Fruit fly (Drosophila melanogaster) whole organism, embryonic: Measurements from ENCODE around the gene CG14853.
A peak's percentile ranks its signal among the peaks of the same experiment; 100 is the strongest.

Experiments used
- ATbp ChIP-seq: fragments of 200-800 bp; sonication (Bioruptor generic); optimal IDR thresholded peaks from 2 replicates; lab custom pipeline; 2017; ENCODE audit warnings: missing biosample characterization, mild to moderate bottlenecking, missing genetic modification characterization, missing genetic modification reagents
- Blimp-1 ChIP-seq: fragments of 200-800 bp; sonication (Bioruptor generic); optimal IDR thresholded peaks from 3 replicates; lab custom pipeline; 2018; ENCODE audit warnings: missing biosample characterization, missing genetic modification characterization, mild to moderate bottlenecking, moderate library complexity, missing genetic modification reagents
- CG11398 ChIP-seq: fragments of 200-800 bp; sonication (Bioruptor generic); optimal IDR thresholded peaks from 2 replicates; lab custom pipeline; 2016; ENCODE audit warnings: missing biosample characterization, missing genetic modification characterization
- CG13424 ChIP-seq: fragments of 200-800 bp; sonication (Bioruptor generic); optimal IDR thresholded peaks from 2 replicates; lab custom pipeline; 2019; ENCODE audit warnings: missing biosample characterization, mild to moderate bottlenecking, missing genetic modification characterization, moderate library complexity
- CG1529 ChIP-seq: fragments of 200-800 bp; sonication (Bioruptor generic); optimal IDR thresholded peaks from 3 replicates; lab custom pipeline; 2018; ENCODE audit warnings: missing biosample characterization, missing genetic modification characterization
- CG15601 ChIP-seq: fragments of 200-800 bp; sonication (Bioruptor generic); optimal IDR thresholded peaks from 3 replicates; lab custom pipeline; 2019; ENCODE audit warnings: missing biosample characterization, mild to moderate bottlenecking, missing genetic modification characterization, moderate library complexity
- CG17359 ChIP-seq: fragments of 200-800 bp; sonication (Bioruptor generic); optimal IDR thresholded peaks from 3 replicates; lab custom pipeline; 2018; ENCODE audit warnings: missing biosample characterization, mild to moderate bottlenecking, missing genetic modification characterization, moderate library complexity
- CG17912 ChIP-seq: fragments of 200-800 bp; sonication (Bioruptor generic); optimal IDR thresholded peaks from 2 replicates; lab custom pipeline; 2018; ENCODE audit warnings: missing biosample characterization, mild to moderate bottlenecking, missing genetic modification characterization
- CG2678 ChIP-seq: fragments of 200-800 bp; sonication (Bioruptor generic); optimal IDR thresholded peaks from 3 replicates; lab custom pipeline; 2019; ENCODE audit warnings: missing biosample characterization, mild to moderate bottlenecking, missing genetic modification characterization, moderate library complexity
- CG3065 ChIP-seq: fragments of 200-800 bp; sonication (Bioruptor generic); optimal IDR thresholded peaks from 2 replicates; lab custom pipeline; 2016; ENCODE audit warnings: missing biosample characterization, missing genetic modification characterization
- CG32532 ChIP-seq: fragments of 200-800 bp; sonication (Bioruptor generic); IDR thresholded peaks from 2 replicates; pipeline ENCODE4 v1.3.6; 2022; ENCODE audit warnings: missing biosample characterization, missing genetic modification characterization
- CG3407 ChIP-seq: fragments of 200-800 bp; sonication (Bioruptor generic); optimal IDR thresholded peaks from 2 replicates; lab custom pipeline; 2018; ENCODE audit warnings: missing biosample characterization, mild to moderate bottlenecking, missing genetic modification characterization
- CG3726 ChIP-seq: fragments of 200-800 bp; sonication (Bioruptor generic); IDR thresholded peaks from 3 replicates; pipeline ENCODE4, ENCODE4 v1.3.6; 2022; ENCODE audit warnings: missing biosample characterization, missing genetic modification characterization
- CG42726 ChIP-seq: fragments of 200-800 bp; sonication (Bioruptor generic); IDR thresholded peaks from 2 replicates; pipeline ENCODE4 v1.3.6; 2022; ENCODE audit warnings: missing biosample characterization, missing genetic modification characterization; ENCODE audit not compliant: partially characterized antibody
- CG4730 ChIP-seq: fragments of 200-800 bp; sonication (Bioruptor generic); IDR thresholded peaks from 2 replicates; pipeline ENCODE4 v1.3.6; 2022; ENCODE audit warnings: missing biosample characterization, missing genetic modification characterization
- Dfd ChIP-seq, 2 experiments: fragments of >200 bp; optimal IDR thresholded peaks; 2 replicates each; lab custom pipeline; 2017; ENCODE audit warnings: missing biosample characterization in 2 of 2, missing genetic modification characterization in 2 of 2
- Doc2 ChIP-seq: fragments of 200-800 bp; sonication (Bioruptor generic); IDR thresholded peaks from 2 replicates; pipeline ENCODE4 v1.3.6; 2022; ENCODE audit warnings: missing biosample characterization, missing genetic modification characterization
- Fer2 ChIP-seq: fragments of 200-800 bp; sonication (Bioruptor generic); optimal IDR thresholded peaks from 2 replicates; lab custom pipeline; 2018; ENCODE audit warnings: missing biosample characterization, mild to moderate bottlenecking, missing genetic modification characterization, moderate library complexity
- HmgD ChIP-seq: fragments of 200-800 bp; sonication (Bioruptor generic); optimal IDR thresholded peaks from 3 replicates; lab custom pipeline; 2016; ENCODE audit warnings: missing biosample characterization, missing genetic modification characterization
- Hr3 ChIP-seq: fragments of 200-800 bp; sonication (Bioruptor generic); optimal IDR thresholded peaks from 3 replicates; lab custom pipeline; 2016; ENCODE audit warnings: missing biosample characterization, missing genetic modification characterization
- Neu2 ChIP-seq: fragments of 200-800 bp; sonication (Bioruptor generic); optimal IDR thresholded peaks from 3 replicates; lab custom pipeline; 2016; ENCODE audit warnings: missing biosample characterization, missing genetic modification characterization, borderline replicate concordance
- Opbp ChIP-seq: fragments of 200-800 bp; sonication (Bioruptor generic); IDR thresholded peaks from 3 replicates; pipeline ENCODE4 v1.3.6; 2022; ENCODE audit warnings: missing biosample characterization, missing genetic modification characterization; ENCODE audit not compliant: partially characterized antibody
- Optix ChIP-seq: fragments of 200-800 bp; sonication (Bioruptor generic); IDR thresholded peaks from 3 replicates; pipeline ENCODE4 v1.3.6; 2022; ENCODE audit warnings: missing biosample characterization, missing genetic modification characterization
- Side ChIP-seq: fragments of 200-800 bp; sonication (Bioruptor generic); optimal IDR thresholded peaks from 2 replicates; lab custom pipeline; 2016; ENCODE audit warnings: missing biosample characterization, missing genetic modification characterization
- ab ChIP-seq: fragments of 200-800 bp; sonication (Bioruptor generic); optimal IDR thresholded peaks from 2 replicates; lab custom pipeline; 2016; ENCODE audit warnings: missing biosample characterization, missing genetic modification characterization
- aop ChIP-seq: fragments of 200-800 bp; sonication (Bioruptor generic); IDR thresholded peaks from 2 replicates; pipeline ENCODE4 v1.3.6; 2022; ENCODE audit warnings: missing biosample characterization, missing genetic modification characterization
- bsh ChIP-seq, 2 experiments: fragments of 200-800 bp; sonication (Bioruptor generic); optimal IDR thresholded peaks; 2 replicates each; lab custom pipeline; 2017 to 2018; ENCODE audit warnings: mild to moderate bottlenecking in 2 of 2, missing biosample characterization in 2 of 2, missing genetic modification characterization in 2 of 2, moderate library complexity in 1 of 2
- btn ChIP-seq: fragments of 200-800 bp; sonication (Bioruptor generic); optimal IDR thresholded peaks from 2 replicates; lab custom pipeline; 2016; ENCODE audit warnings: missing biosample characterization, missing genetic modification characterization
- chinmo ChIP-seq: fragments of 200-800 bp; sonication (Bioruptor generic); IDR thresholded peaks from 4 replicates; pipeline ENCODE4 v1.3.6; 2022; ENCODE audit warnings: missing biosample characterization, missing genetic modification characterization; ENCODE audit not compliant: partially characterized antibody
- crc ChIP-seq: fragments of 200-800 bp; sonication (Bioruptor generic); optimal IDR thresholded peaks from 2 replicates; lab custom pipeline; 2016; ENCODE audit warnings: missing biosample characterization, missing genetic modification characterization
- cwo ChIP-seq: fragments of 200-800 bp; sonication (Bioruptor generic); optimal IDR thresholded peaks from 3 replicates; lab custom pipeline; 2017; ENCODE audit warnings: missing biosample characterization, missing genetic modification characterization, mild to moderate bottlenecking, moderate library complexity, missing genetic modification reagents
- danr ChIP-seq: fragments of 200-800 bp; sonication (Bioruptor generic); IDR thresholded peaks from 2 replicates; pipeline ENCODE4 v1.3.6; 2022; ENCODE audit warnings: missing biosample characterization, missing genetic modification characterization
- fd3F ChIP-seq: fragments of 200-800 bp; sonication (Bioruptor generic); optimal IDR thresholded peaks from 2 replicates; lab custom pipeline; 2018; ENCODE audit warnings: missing biosample characterization, mild to moderate bottlenecking, missing genetic modification characterization, moderate library complexity
- h ChIP-seq: fragments of >200 bp; optimal IDR thresholded peaks from 2 replicates; lab custom pipeline; 2017
- hbn ChIP-seq: fragments of 200-800 bp; sonication (Bioruptor generic); IDR thresholded peaks from 2 replicates; pipeline ENCODE4 v1.3.6; 2022; ENCODE audit warnings: missing biosample characterization, missing genetic modification characterization; ENCODE audit not compliant: partially characterized antibody
- lmd ChIP-seq: fragments of 200-800 bp; sonication (Bioruptor generic); IDR thresholded peaks from 2 replicates; pipeline ENCODE4 v1.3.6; 2022; ENCODE audit warnings: missing biosample characterization, missing genetic modification characterization
- onecut ChIP-seq: fragments of 200-800 bp; sonication (Bioruptor generic); IDR thresholded peaks from 2 replicates; pipeline ENCODE4 v1.3.6; 2022; ENCODE audit warnings: missing biosample characterization, missing genetic modification characterization
- phol ChIP-seq: fragments of 200-800 bp; sonication (Bioruptor generic); optimal IDR thresholded peaks from 3 replicates; lab custom pipeline; 2018; ENCODE audit warnings: missing biosample characterization, mild to moderate bottlenecking, missing genetic modification characterization, moderate library complexity
- pros ChIP-seq: fragments of 200-800 bp; sonication (Bioruptor generic); optimal IDR thresholded peaks from 3 replicates; lab custom pipeline; 2019; ENCODE audit warnings: missing biosample characterization, mild to moderate bottlenecking, missing genetic modification characterization, moderate library complexity
- pum ChIP-seq: fragments of 200-800 bp; sonication (Bioruptor generic); optimal IDR thresholded peaks from 2 replicates; lab custom pipeline; 2016; ENCODE audit warnings: missing biosample characterization, missing genetic modification characterization
- scrt ChIP-seq: fragments of 200-800 bp; sonication (Bioruptor generic); optimal IDR thresholded peaks from 2 replicates; lab custom pipeline; 2018; ENCODE audit warnings: missing biosample characterization, mild to moderate bottlenecking, missing genetic modification characterization, moderate library complexity
- slbo ChIP-seq: fragments of 200-800 bp; sonication (Bioruptor generic); IDR thresholded peaks from 2 replicates; pipeline ENCODE4 v1.3.6; 2022; ENCODE audit warnings: missing biosample characterization, missing genetic modification characterization
- tap ChIP-seq: fragments of 200-800 bp; optimal IDR thresholded peaks from 3 replicates; lab custom pipeline; 2019; ENCODE audit warnings: missing biosample characterization, mild to moderate bottlenecking, missing genetic modification characterization, moderate library complexity
- tin ChIP-seq: fragments of 200-800 bp; sonication (Bioruptor generic); optimal IDR thresholded peaks from 3 replicates; lab custom pipeline; 2016; ENCODE audit warnings: missing biosample characterization, missing genetic modification characterization
- trem ChIP-seq: fragments of 200-800 bp; optimal IDR thresholded peaks from 3 replicates; lab custom pipeline; 2019; ENCODE audit warnings: missing biosample characterization, mild to moderate bottlenecking, missing genetic modification characterization, moderate library complexity
- tup ChIP-seq: fragments of 200-800 bp; sonication (Bioruptor generic); optimal IDR thresholded peaks from 2 replicates; lab custom pipeline; 2016; ENCODE audit warnings: missing biosample characterization, mild to moderate bottlenecking, missing genetic modification characterization, moderate library complexity
- vfl ChIP-seq: fragments of 200-800 bp; sonication (Bioruptor generic); optimal IDR thresholded peaks from 2 replicates; lab custom pipeline; 2016; ENCODE audit warnings: missing biosample characterization, missing genetic modification characterization
- vnd ChIP-seq: fragments of 200-800 bp; sonication (Bioruptor generic); IDR thresholded peaks from 3 replicates; pipeline ENCODE4 v1.3.6; 2022; ENCODE audit warnings: missing biosample characterization, missing genetic modification characterization; ENCODE audit not compliant: partially characterized antibody
- wor ChIP-seq: fragments of 200-800 bp; sonication (Bioruptor generic); IDR thresholded peaks from 2 replicates; pipeline ENCODE4 v1.3.6; 2022; ENCODE audit warnings: missing biosample characterization, missing genetic modification characterization

CG14853 gene

DNA sequence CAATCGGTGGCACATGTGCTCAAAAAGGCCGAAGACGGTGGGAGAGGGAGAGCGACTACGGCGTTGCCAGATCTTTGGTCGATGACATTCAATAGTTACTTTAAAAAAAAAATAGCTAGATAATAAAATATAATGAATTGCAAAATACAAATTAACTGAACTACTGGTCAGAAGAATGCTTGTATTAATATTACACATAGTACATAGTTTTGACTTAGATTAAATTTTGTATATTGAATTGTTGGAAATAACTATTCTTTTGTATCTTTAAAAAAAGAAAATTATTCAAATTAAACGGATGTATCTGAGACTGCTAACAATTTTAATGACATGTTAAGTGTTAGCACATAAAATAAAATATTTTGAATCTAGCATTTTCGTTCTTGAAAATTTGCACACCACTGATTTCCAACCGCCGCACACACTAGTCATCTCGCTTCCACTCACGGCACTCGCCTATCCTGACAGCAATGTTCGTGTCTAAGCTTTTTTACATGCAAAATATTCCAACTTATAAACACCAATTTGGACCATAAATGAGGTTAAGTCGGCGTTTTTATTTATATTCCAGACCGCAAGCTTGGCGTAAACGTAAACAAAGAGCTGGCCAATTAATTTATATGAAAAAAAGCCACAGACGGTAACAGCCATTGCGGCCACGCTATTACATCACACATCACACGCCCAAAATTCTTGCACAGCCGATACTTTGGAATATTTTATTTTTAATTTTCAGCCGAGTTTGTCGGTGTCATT, 34.3 kb upstream of the CG14853 start (continued):
- peak; percentile 70 for TF ChIP-seq fd3F
- TF ChIP-seq Hr3 (GFP tag; lab: Kevin White, UChicago) = peak; percentile 78
- TF ChIP-seq cwo = peak; percentile 71
- TF ChIP-seq tin (GFP tag; lab: Kevin White, UChicago) = peak; percentile 66
- no peak for TF ChIP-seq Optix (GFP tag; lab: Robert Waterston, UW)
- peak; percentile 39; the same call in 1 of the 2 replicates for TF ChIP-seq wor
- TF ChIP-seq CG11398 (GFP tag; lab: Kevin White, UChicago) = peak; percentile 13
- TF ChIP-seq btn (GFP tag; lab: Kevin White, UChicago) = no peak
- peak; percentile 76 for TF ChIP-seq CG32532
- TF ChIP-seq CG3726 (GFP tag; lab: Robert Waterston, UW) = peak; percentile 75; the same call in 1 of the 3 replicates
- TF ChIP-seq CG4730 (GFP tag; lab: Robert Waterston, UW) = peak; percentile 63
- peak; percentile 61 for TF ChIP-seq trem
- TF ChIP-seq vnd (GFP tag; lab: Robert Waterston, UW) = no peak
- peak; percentile 50 for TF ChIP-seq vfl (GFP tag; lab: Kevin White, UChicago)
- peak; percentile 85 for TF ChIP-seq CG13424
- no peak for TF ChIP-seq tup (GFP tag; lab: Kevin White, UChicago)
- TF ChIP-seq Doc2 (GFP tag; lab: Robert Waterston, UW) = no peak
- no peak for TF ChIP-seq chinmo (GFP tag; lab: Robert Waterston, UW)
- TF ChIP-seq hbn (GFP tag; lab: Robert Waterston, UW) = no peak; the same call in 1 of the 2 replicates
- TF ChIP-seq CG17912 = no peak
- peak; percentile 7 for TF ChIP-seq crc (GFP tag; lab: Kevin White, UChicago)
- TF ChIP-seq CG15601 = peak; percentile 71
- TF ChIP-seq Dfd (GFP tag; optimal IDR thresholded peaks at IDR 0.05; lab: Kevin White, UChicago) = peak in 1 of 2 experiments; percentile 72
- peak; percentile 43 for TF ChIP-seq ATbp
- peak; percentile 73 for TF ChIP-seq Blimp-1 (GFP tag; lab: Kevin White, UChicago)
- no peak for TF ChIP-seq HmgD
- 0 out of 2 replicates have a peak, but pooled peaks have one; percentile 31 for TF ChIP-seq danr
- TF ChIP-seq CG42726 (GFP tag; lab: Robert Waterston, UW) = no peak
- peak; percentile 44 for TF ChIP-seq pum (GFP tag; lab: Kevin White, UChicago)
- TF ChIP-seq bsh (GFP tag; optimal IDR thresholded peaks at IDR 0.05; lab: Kevin White, UChicago) = peak in 1 of 2 experiments; percentile 71
- peak; percentile 37 for TF ChIP-seq CG3065
- TF ChIP-seq h = no peak
- peak; percentile 85 for TF ChIP-seq phol (tag; lab: Kevin White, UChicago)
- peak; percentile 44 for TF ChIP-seq CG3407 (GFP tag; lab: Kevin White, UChicago)
- no peak for TF ChIP-seq aop (GFP tag; lab: Robert Waterston, UW)
- peak; percentile 72 for TF ChIP-seq CG17359 (tag; lab: Kevin White, UChicago)
- TF ChIP-seq slbo (GFP tag; lab: Robert Waterston, UW) = peak; percentile 84
- TF ChIP-seq Fer2 (tag; lab: Kevin White, UChicago) = peak; percentile 59
- TF ChIP-seq pros = no peak
- TF ChIP-seq scrt (GFP tag; lab: Kevin White, UChicago) = peak; percentile 67
- TF ChIP-seq tap = peak; percentile 18
- TF ChIP-seq lmd (GFP tag; lab: Robert Waterston, UW) = peak; percentile 76
- no peak for TF ChIP-seq Opbp (GFP tag; lab: Robert Waterston, UW)
- TF ChIP-seq CG1529 = peak; percentile 44
- TF ChIP-seq Side (GFP tag; lab: Kevin White, UChicago) = peak; percentile 45
- TF ChIP-seq ab = no peak
- TF ChIP-seq CG2678 (tag; lab: Kevin White, UChicago) = peak; percentile 88
- TF ChIP-seq Neu2 (GFP tag; lab: Kevin White, UChicago) = no peak
- TF ChIP-seq onecut (GFP tag; lab: Robert Waterston, UW) = peak; percentile 36
